Worm (Caenorhabditis elegans) whole organism, late embryonic: ENCODE measurements around the gene klp-13.

Experiments
- fkh-10 ChIP-seq: fragments of 150-350 bp; optimal IDR thresholded peaks from 2 replicates; lab custom pipeline; 2014; ENCODE audit warnings: missing biosample characterization, missing genetic modification reagents, missing genetic modification characterization
- fkh-6 ChIP-seq: sonication (generic microtip); optimal IDR thresholded peaks from 2 replicates; lab custom pipeline; 2016; ENCODE audit warnings: missing genetic modification characterization, missing compliant biosample characterization

- TF ChIP-seq fkh-10 (GFP tag; lab: Kevin White, UChicago) (no peak), fkh-6 (no peak)
Measured at ce11 chrX:5972212-5972611, 12.6 kb upstream of the klp-13 start.
